Worm (Caenorhabditis elegans) whole organism, mixed stage, embryonic: ENCODE results near the gene pars-1.

Source experiments
- M03D4.4 ChIP-seq: sonication (generic microtip); optimal IDR thresholded peaks from 2 replicates; lab custom pipeline; 2017; ENCODE audit warnings: mild to moderate bottlenecking, missing genetic modification characterization, missing compliant biosample characterization
- bed-3 ChIP-seq: fragments of 200-800 bp; sonication (Bioruptor generic); optimal IDR thresholded peaks from 3 replicates; lab custom pipeline; 2018; ENCODE audit warnings: mild to moderate bottlenecking, missing genetic modification characterization, moderate library complexity, missing compliant biosample characterization
- blmp-1 ChIP-seq: fragments of 150-350 bp; optimal IDR thresholded peaks from 2 replicates; lab custom pipeline; 2014; ENCODE audit warnings: missing biosample characterization, missing genetic modification characterization
- ceh-39 ChIP-seq: fragments of 150-350 bp; optimal IDR thresholded peaks from 2 replicates; lab custom pipeline; 2014; ENCODE audit warnings: missing biosample characterization, missing genetic modification characterization
- ceh-43 ChIP-seq: fragments of 200-800 bp; sonication (Bioruptor generic); optimal IDR thresholded peaks from 2 replicates; lab custom pipeline; 2018; ENCODE audit warnings: mild to moderate bottlenecking, missing genetic modification characterization, moderate library complexity, missing compliant biosample characterization
- ceh-83 ChIP-seq: fragments of 200-800 bp; sonication (Bioruptor generic); optimal IDR thresholded peaks from 2 replicates; lab custom pipeline; 2018; ENCODE audit warnings: mild to moderate bottlenecking, missing genetic modification characterization, missing compliant biosample characterization
- ces-1 ChIP-seq: fragments of 150-350 bp; optimal IDR thresholded peaks from 2 replicates; lab custom pipeline; 2014; ENCODE audit warnings: missing biosample characterization, missing genetic modification reagents, missing genetic modification characterization
- cnd-1 ChIP-seq: fragments of 200-800 bp; sonication (Bioruptor generic); optimal IDR thresholded peaks from 2 replicates; lab custom pipeline; 2018; ENCODE audit warnings: mild to moderate bottlenecking, missing genetic modification characterization, missing compliant biosample characterization
- drap-1 ChIP-seq: fragments of 200-800 bp; sonication (Bioruptor generic); optimal IDR thresholded peaks from 3 replicates; lab custom pipeline; 2018; ENCODE audit warnings: mild to moderate bottlenecking, missing genetic modification characterization, missing compliant biosample characterization
- elt-1 ChIP-seq: sonication (generic microtip); optimal IDR thresholded peaks from 2 replicates; lab custom pipeline; 2017; ENCODE audit warnings: missing genetic modification characterization, mild to moderate bottlenecking, missing compliant biosample characterization, antibody characterized with exemption, moderate library complexity, borderline replicate concordance; ENCODE audit not compliant: insufficient read depth
- elt-3 ChIP-seq: fragments of 150-350 bp; optimal IDR thresholded peaks from 2 replicates; lab custom pipeline; 2014; ENCODE audit warnings: missing biosample characterization, missing genetic modification characterization
- flh-1 ChIP-seq: fragments of 200-800 bp; sonication (Bioruptor generic); optimal IDR thresholded peaks from 2 replicates; lab custom pipeline; 2018; ENCODE audit warnings: mild to moderate bottlenecking, missing genetic modification characterization, moderate library complexity, missing compliant biosample characterization
- ham-2 ChIP-seq: fragments of 200-800 bp; sonication (Bioruptor generic); optimal IDR thresholded peaks from 2 replicates; lab custom pipeline; 2018; ENCODE audit warnings: mild to moderate bottlenecking, missing genetic modification characterization, missing compliant biosample characterization
- hlh-1 ChIP-seq: fragments of 150-350 bp; optimal IDR thresholded peaks from 2 replicates; lab custom pipeline; 2014; ENCODE audit warnings: missing biosample characterization, missing genetic modification reagents, missing genetic modification characterization
- lin-13 ChIP-seq: fragments of 150-350 bp; optimal IDR thresholded peaks from 2 replicates; lab custom pipeline; 2014; ENCODE audit warnings: missing biosample characterization, missing genetic modification characterization
- lin-32 ChIP-seq: fragments of 200-800 bp; sonication (Bioruptor generic); optimal IDR thresholded peaks from 2 replicates; lab custom pipeline; 2018; ENCODE audit warnings: mild to moderate bottlenecking, missing genetic modification characterization, missing compliant biosample characterization
- mls-2 ChIP-seq: sonication (generic microtip); optimal IDR thresholded peaks from 2 replicates; lab custom pipeline; 2016; ENCODE audit warnings: mild to moderate bottlenecking, missing genetic modification characterization, moderate library complexity, missing compliant biosample characterization
- nhr-12 ChIP-seq: fragments of 150-350 bp; optimal IDR thresholded peaks from 2 replicates; lab custom pipeline; 2014; ENCODE audit warnings: missing biosample characterization, missing genetic modification characterization
- nhr-2 ChIP-seq: fragments of 150-350 bp; optimal IDR thresholded peaks from 2 replicates; lab custom pipeline; 2014; ENCODE audit warnings: missing biosample characterization, missing genetic modification characterization
- nhr-28 ChIP-seq: fragments of 150-350 bp; optimal IDR thresholded peaks from 2 replicates; lab custom pipeline; 2014; ENCODE audit warnings: missing biosample characterization, missing genetic modification characterization
- nhr-76 ChIP-seq: sonication (generic microtip); optimal IDR thresholded peaks from 2 replicates; lab custom pipeline; 2017; ENCODE audit warnings: missing biosample characterization, missing genetic modification characterization
- sem-2 ChIP-seq: fragments of 200-800 bp; sonication (Bioruptor generic); optimal IDR thresholded peaks from 2 replicates; lab custom pipeline; 2018; ENCODE audit warnings: mild to moderate bottlenecking, missing genetic modification characterization, missing compliant biosample characterization
- snpc-4 ChIP-seq: fragments of 150-350 bp; optimal IDR thresholded peaks from 2 replicates; lab custom pipeline; 2014; ENCODE audit warnings: missing biosample characterization, missing genetic modification characterization
- sptf-1 ChIP-seq: sonication (generic microtip); optimal IDR thresholded peaks from 2 replicates; lab custom pipeline; 2017; ENCODE audit warnings: mild to moderate bottlenecking, missing genetic modification characterization, moderate library complexity, missing compliant biosample characterization
- unc-120 ChIP-seq: sonication (generic microtip); optimal IDR thresholded peaks from 2 replicates; lab custom pipeline; 2017; ENCODE audit warnings: missing genetic modification characterization, missing compliant biosample characterization; ENCODE audit not compliant: poor library complexity, severe bottlenecking
- unc-39 ChIP-seq: fragments of 150-350 bp; optimal IDR thresholded peaks from 2 replicates; lab custom pipeline; 2014; ENCODE audit warnings: missing biosample characterization, missing genetic modification characterization
- unc-62 ChIP-seq: fragments of 150-350 bp; optimal IDR thresholded peaks from 2 replicates; lab custom pipeline; 2014; ENCODE audit warnings: missing biosample characterization, missing genetic modification reagents, missing genetic modification characterization
- zip-8 ChIP-seq: fragments of 150-350 bp; optimal IDR thresholded peaks from 2 replicates; lab custom pipeline; 2014; ENCODE audit warnings: missing biosample characterization, missing genetic modification characterization
- ztf-11 ChIP-seq: fragments of 150-350 bp; optimal IDR thresholded peaks from 2 replicates; lab custom pipeline; 2014; ENCODE audit warnings: missing biosample characterization, missing genetic modification characterization

Gene pars-1

DNA sequence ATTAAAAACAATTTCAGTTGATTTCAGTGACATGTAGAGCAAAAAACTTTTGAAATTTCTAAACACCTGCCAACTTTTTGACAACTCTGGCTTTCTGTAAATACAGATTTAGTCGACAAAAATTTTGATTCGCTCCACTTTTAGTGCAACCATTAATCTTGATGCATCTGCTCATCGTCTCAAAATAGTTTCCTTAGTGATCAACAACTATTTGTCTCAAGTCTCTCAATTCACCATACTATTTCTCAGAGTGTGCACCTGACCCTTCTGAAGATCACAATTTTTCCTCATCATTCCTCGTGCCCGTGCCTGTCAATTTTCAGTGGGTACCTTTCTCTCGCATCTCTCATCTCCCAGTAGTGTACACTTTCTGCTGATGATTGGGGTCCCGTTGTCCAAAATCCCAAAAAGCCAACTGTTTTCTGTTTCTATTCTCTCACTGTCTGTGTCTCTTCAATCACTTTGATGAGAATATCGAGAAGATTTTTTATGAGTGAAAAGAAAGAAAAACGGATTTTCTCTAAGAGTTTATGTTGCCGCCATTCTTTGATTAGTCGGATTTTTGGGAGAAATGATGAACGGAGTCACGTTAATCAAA, 21.8 kb upstream of the pars-1 start:
- TF ChIP-seq blmp-1 (tag; lab: Kevin White, UChicago): no peak
- peak; percentile 96 for TF ChIP-seq hlh-1 (tag; lab: Kevin White, UChicago)
- TF ChIP-seq unc-120 (tag; lab: Kevin White, UChicago): peak; percentile 98
- no peak for TF ChIP-seq cnd-1 (tag; lab: Kevin White, UChicago)
- TF ChIP-seq nhr-12 (tag; lab: Kevin White, UChicago): no peak
- peak; percentile 96 for TF ChIP-seq unc-62 (GFP tag; lab: Kevin White, UChicago)

DNA sequence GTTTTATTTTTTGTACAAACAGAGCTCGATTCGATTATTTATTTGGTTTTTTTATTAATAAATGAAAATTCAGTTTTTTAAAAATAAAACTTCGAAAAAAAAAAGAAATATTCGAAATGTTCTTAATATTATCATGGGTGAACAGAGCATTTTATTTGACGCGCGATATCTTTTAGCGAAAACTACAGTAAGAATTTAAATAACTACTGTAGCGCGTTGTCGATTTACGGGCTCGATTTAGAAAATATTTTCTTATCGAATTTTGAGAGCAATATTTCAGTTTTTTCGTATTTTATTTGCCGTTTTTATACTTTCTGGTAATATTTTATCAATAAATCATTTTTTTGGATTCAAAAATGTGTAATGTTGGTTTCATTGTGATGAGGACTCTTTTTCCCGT, 17.7 kb upstream of the pars-1 start:
- TF ChIP-seq M03D4.4 (tag; lab: Kevin White, UChicago) (no peak), ceh-39 (tag; lab: Kevin White, UChicago) (no peak), unc-39 (no peak), nhr-76 (tag; lab: Kevin White, UChicago) (no peak), bed-3 (GFP tag; lab: Kevin White, UChicago) (no peak), lin-32 (GFP tag; lab: Kevin White, UChicago) (no peak), nhr-12 (tag; lab: Kevin White, UChicago) (no peak), blmp-1 (tag; lab: Kevin White, UChicago) (no peak), nhr-2 (tag; lab: Kevin White, UChicago) (no peak), sptf-1 (tag; lab: Kevin White, UChicago) (no peak), flh-1 (GFP tag; lab: Kevin White, UChicago) (no peak), ces-1 (GFP tag; lab: Kevin White, UChicago) (no peak), lin-13 (tag; lab: Kevin White, UChicago) (no peak), ham-2 (GFP tag; lab: Kevin White, UChicago) (no peak), mls-2 (tag; lab: Kevin White, UChicago) (no peak), snpc-4 (tag; lab: Kevin White, UChicago) (no peak)

DNA sequence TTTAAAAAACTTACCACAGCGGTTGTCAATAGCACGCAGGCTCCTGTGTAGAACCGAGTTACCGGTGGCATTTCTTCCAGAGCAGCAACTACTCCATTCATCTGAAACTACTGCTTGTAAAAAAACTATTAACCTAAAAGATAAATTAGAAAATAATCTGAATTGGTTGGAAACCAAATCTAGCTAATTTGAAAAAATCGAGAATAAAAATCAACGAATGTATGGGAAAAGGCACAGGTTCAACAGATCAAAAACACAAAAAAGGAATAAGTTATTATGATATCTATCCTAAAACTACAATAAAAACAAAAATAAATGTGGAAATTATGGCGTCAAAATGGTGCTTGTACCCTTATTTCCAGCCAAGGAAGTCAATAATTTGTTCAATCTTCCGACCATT, 15.8 kb upstream of the pars-1 start, which contains the start of gene der-2:
Gene der-2, minus strand, starts transcription at position 101 of the 400 bp plus-strand sequence.
- no peak for TF ChIP-seq ceh-43 (GFP tag; lab: Kevin White, UChicago)
- no peak for TF ChIP-seq M03D4.4 (tag; lab: Kevin White, UChicago)
- TF ChIP-seq unc-120 (tag; lab: Kevin White, UChicago): no peak
- no peak for TF ChIP-seq bed-3 (GFP tag; lab: Kevin White, UChicago)
- TF ChIP-seq elt-3: no peak
- TF ChIP-seq ztf-11: no peak
- TF ChIP-seq hlh-1 (tag; lab: Kevin White, UChicago): no peak
- no peak for TF ChIP-seq mls-2 (tag; lab: Kevin White, UChicago)
- TF ChIP-seq lin-13 (tag; lab: Kevin White, UChicago): no peak
- TF ChIP-seq nhr-28 (tag; lab: Kevin White, UChicago): no peak
- TF ChIP-seq nhr-12 (tag; lab: Kevin White, UChicago): no peak
- no peak for TF ChIP-seq zip-8 (tag; lab: Kevin White, UChicago)
- TF ChIP-seq flh-1 (GFP tag; lab: Kevin White, UChicago): no peak

DNA sequence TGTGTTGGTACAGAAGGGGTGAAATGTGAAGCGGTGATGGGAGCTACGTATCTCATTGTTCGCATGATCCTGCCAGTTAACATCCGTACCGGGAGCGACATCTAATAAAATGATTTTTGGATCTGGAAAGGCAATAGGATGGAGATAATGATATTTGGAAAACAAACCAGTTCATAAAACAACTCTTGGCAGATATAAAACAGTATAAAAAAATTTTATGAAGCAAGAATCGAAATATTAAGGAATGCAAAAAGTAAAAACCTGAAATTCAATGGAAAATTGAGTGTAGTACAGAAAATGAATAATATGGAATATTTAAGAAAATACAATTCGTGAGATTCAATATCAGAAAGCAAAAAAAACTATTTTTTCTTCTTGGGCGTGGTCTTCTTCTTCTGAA, 12.2 kb upstream of the pars-1 start, which contains the start of gene hsp-75:
Gene hsp-75, minus strand, starts transcription at position 101 of the 400 bp plus-strand sequence.
- TF ChIP-seq nhr-2 (tag; lab: Kevin White, UChicago) (no peak), sptf-1 (tag; lab: Kevin White, UChicago) (no peak), zip-8 (tag; lab: Kevin White, UChicago) (no peak), elt-3 (no peak), unc-120 (tag; lab: Kevin White, UChicago) (no peak), nhr-76 (tag; lab: Kevin White, UChicago) (no peak), drap-1 (GFP tag; lab: Kevin White, UChicago) (no peak), unc-39 (no peak), M03D4.4 (tag; lab: Kevin White, UChicago) (no peak), ces-1 (GFP tag; lab: Kevin White, UChicago) (no peak), hlh-1 (tag; lab: Kevin White, UChicago) (no peak)

DNA sequence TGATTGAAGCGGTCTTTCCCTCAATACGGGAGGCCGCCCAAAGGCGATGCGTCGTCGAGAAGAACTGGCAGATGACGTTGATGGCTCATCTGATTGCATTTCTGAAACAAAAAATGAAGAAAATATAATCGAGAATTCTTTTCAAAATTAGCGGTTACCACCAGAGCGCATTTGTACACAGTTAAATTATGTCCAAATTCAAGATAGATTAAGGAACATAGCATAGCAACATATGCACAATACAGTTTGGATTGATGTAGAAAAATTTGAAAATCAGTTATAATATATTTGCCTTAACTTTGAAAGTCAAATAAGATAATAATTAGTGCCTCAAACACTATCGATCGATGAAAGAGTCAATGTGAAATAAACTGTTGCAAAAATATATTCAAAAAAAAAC, 9.1 kb upstream of the pars-1 start, which contains the start of gene R151.8:
Gene R151.8, minus strand, starts transcription at position 101 of the 400 bp plus-strand sequence.
- TF ChIP-seq zip-8 (tag; lab: Kevin White, UChicago): no peak
- no peak for TF ChIP-seq elt-3
- no peak for TF ChIP-seq elt-1 (tag; lab: Kevin White, UChicago)
- no peak for TF ChIP-seq unc-62 (GFP tag; lab: Kevin White, UChicago)
- no peak for TF ChIP-seq nhr-12 (tag; lab: Kevin White, UChicago)
- TF ChIP-seq ceh-83: no peak
- no peak for TF ChIP-seq lin-13 (tag; lab: Kevin White, UChicago)
- no peak for TF ChIP-seq lin-32 (GFP tag; lab: Kevin White, UChicago)
- TF ChIP-seq snpc-4 (tag; lab: Kevin White, UChicago): no peak
- no peak for TF ChIP-seq nhr-76 (tag; lab: Kevin White, UChicago)
- TF ChIP-seq sem-2 (GFP tag; lab: Kevin White, UChicago): no peak
- no peak for TF ChIP-seq sptf-1 (tag; lab: Kevin White, UChicago)
